Worm (Caenorhabditis elegans) whole organism, L4 larva: ENCODE measurements around the gene M03C11.1.

ENCODE experiments used
- F26F4.8 ChIP-seq: fragments of 200-800 bp; sonication (Bioruptor generic); conservative IDR thresholded peaks from 2 replicates; pipeline ENCODE4 v1.3.6; 2022; ENCODE audit warnings: missing genetic modification characterization, missing compliant biosample characterization
- F37D6.2 ChIP-seq: sonication (generic microtip); optimal IDR thresholded peaks from 2 replicates; lab custom pipeline; 2016; ENCODE audit warnings: mild to moderate bottlenecking, missing genetic modification characterization, missing compliant biosample characterization
- T20F7.1 ChIP-seq: fragments of 200-800 bp; sonication (Bioruptor generic); optimal IDR thresholded peaks from 2 replicates; lab custom pipeline; 2018; ENCODE audit warnings: mild to moderate bottlenecking, missing genetic modification characterization, missing compliant biosample characterization
- Y48G9A.11 ChIP-seq: fragments of 200-800 bp; sonication (Bioruptor generic); IDR thresholded peaks from 2 replicates; pipeline ENCODE4 v1.3.6; 2022; ENCODE audit warnings: missing genetic modification reagents, missing genetic modification characterization, missing compliant biosample characterization
- Y5F2A.4 ChIP-seq: fragments of 200-800 bp; sonication (Bioruptor generic); optimal IDR thresholded peaks from 2 replicates; lab custom pipeline; 2018; ENCODE audit warnings: mild to moderate bottlenecking, missing genetic modification characterization, missing compliant biosample characterization
- ZK337.2 ChIP-seq: fragments of 200-800 bp; sonication (Bioruptor generic); IDR thresholded peaks from 2 replicates; pipeline ENCODE4 v1.3.6; 2022; ENCODE audit warnings: missing genetic modification reagents, missing genetic modification characterization, missing compliant biosample characterization
- ZK546.5 ChIP-seq, 2 experiments: sonication (generic microtip); optimal IDR thresholded peaks; 2 replicates each; lab custom pipeline; 2017; ENCODE audit warnings: missing biosample characterization in 2 of 2, missing genetic modification characterization in 2 of 2
- aha-1 ChIP-seq: fragments of 150-350 bp; peaks from one replicate; lab custom pipeline; 2014; ENCODE audit warnings: missing biosample characterization, missing genetic modification characterization
- ces-1 ChIP-seq: fragments of 150-350 bp; sonication (generic microtip); optimal IDR thresholded peaks from 4 replicates; lab custom pipeline; 2014; ENCODE audit warnings: missing biosample characterization, missing genetic modification reagents, missing genetic modification characterization
- cey-2 ChIP-seq: sonication (generic microtip); optimal IDR thresholded peaks from 3 replicates; lab custom pipeline; 2017; ENCODE audit warnings: missing genetic modification characterization, mild to moderate bottlenecking, missing compliant biosample characterization, antibody characterized with exemption, borderline replicate concordance; ENCODE audit not compliant: insufficient read depth
- ctbp-1 ChIP-seq: fragments of 200-800 bp; sonication (Bioruptor generic); IDR thresholded peaks from 2 replicates; pipeline ENCODE4 v1.3.6; 2022; ENCODE audit warnings: missing genetic modification reagents, missing genetic modification characterization, missing compliant biosample characterization
- daf-8 ChIP-seq: fragments of 200-800 bp; sonication (Bioruptor generic); IDR thresholded peaks from 2 replicates; pipeline ENCODE4 v1.3.6; 2022; ENCODE audit warnings: missing genetic modification characterization, missing compliant biosample characterization
- dmd-6 ChIP-seq: fragments of 200-800 bp; sonication (Bioruptor generic); IDR thresholded peaks from 2 replicates; pipeline ENCODE4 v1.3.6; 2022; ENCODE audit warnings: missing genetic modification reagents, missing genetic modification characterization, missing compliant biosample characterization
- dmd-9 ChIP-seq: fragments of 200-800 bp; sonication (Bioruptor generic); IDR thresholded peaks from 2 replicates; pipeline ENCODE4 v1.3.6; 2022; ENCODE audit warnings: missing genetic modification reagents, missing genetic modification characterization, missing compliant biosample characterization
- dve-1 ChIP-seq: sonication (generic microtip); optimal IDR thresholded peaks from 2 replicates; lab custom pipeline; 2017; ENCODE audit warnings: antibody characterized with exemption, mild to moderate bottlenecking, missing genetic modification characterization, missing compliant biosample characterization; ENCODE audit not compliant: insufficient read depth
- fkh-10 ChIP-seq: fragments of 150-350 bp; optimal IDR thresholded peaks from 2 replicates; lab custom pipeline; 2014; ENCODE audit warnings: missing biosample characterization, missing genetic modification reagents, missing genetic modification characterization
- fos-1 ChIP-seq: fragments of 150-350 bp; optimal IDR thresholded peaks from 2 replicates; lab custom pipeline; 2014; ENCODE audit warnings: missing biosample characterization, missing genetic modification characterization
- hmg-1.1 ChIP-seq: fragments of 200-800 bp; sonication (Bioruptor generic); IDR thresholded peaks from 2 replicates; pipeline ENCODE4 v1.3.6; 2022; ENCODE audit warnings: missing genetic modification reagents, missing genetic modification characterization, missing compliant biosample characterization
- jun-1 ChIP-seq: fragments of 150-350 bp; optimal IDR thresholded peaks from 2 replicates; lab custom pipeline; 2014; ENCODE audit warnings: missing biosample characterization, missing genetic modification reagents, missing genetic modification characterization
- lin-13 ChIP-seq: fragments of 150-350 bp; optimal IDR thresholded peaks from 2 replicates; lab custom pipeline; 2014; ENCODE audit warnings: missing biosample characterization, missing genetic modification reagents, missing genetic modification characterization
- lin-15B ChIP-seq: fragments of 150-350 bp; sonication (generic microtip); optimal IDR thresholded peaks from 3 replicates; lab custom pipeline; 2014; ENCODE audit warnings: missing biosample characterization, missing genetic modification characterization
- lin-29 ChIP-seq: fragments of 200-800 bp; sonication (Bioruptor generic); IDR thresholded peaks from 2 replicates; pipeline ENCODE4 v1.3.6; 2022; ENCODE audit warnings: missing genetic modification reagents, missing genetic modification characterization, missing compliant biosample characterization
- lin-39 ChIP-seq: fragments of 150-350 bp; optimal IDR thresholded peaks from 2 replicates; lab custom pipeline; 2014; ENCODE audit warnings: missing biosample characterization, missing genetic modification reagents, missing genetic modification characterization
- lir-3 ChIP-seq: sonication (generic microtip); optimal IDR thresholded peaks from 2 replicates; lab custom pipeline; 2016; ENCODE audit warnings: mild to moderate bottlenecking, missing genetic modification characterization, missing compliant biosample characterization
- lsy-2 ChIP-seq, 2 experiments: fragments of 150-350 bp in 1 of 2; sonication (generic microtip) in 1 of 2; optimal IDR thresholded peaks; 2 replicates each; lab custom pipeline; 2014 to 2017; ENCODE audit warnings: missing biosample characterization in 2 of 2, missing genetic modification characterization in 2 of 2
- madf-5 ChIP-seq, 2 experiments: fragments of 200-800 bp; sonication (Bioruptor generic); IDR thresholded peaks; 2 replicates each; pipeline ENCODE4 v1.3.6; 2022; ENCODE audit warnings: missing compliant biosample characterization in 2 of 2, missing genetic modification characterization in 2 of 2
- mxl-3 ChIP-seq: fragments of 200-800 bp; sonication (Bioruptor generic); optimal IDR thresholded peaks from 2 replicates; lab custom pipeline; 2018; ENCODE audit warnings: mild to moderate bottlenecking, missing genetic modification characterization, missing compliant biosample characterization
- nhr-11 ChIP-seq: fragments of 150-350 bp; optimal IDR thresholded peaks from 2 replicates; lab custom pipeline; 2014; ENCODE audit warnings: missing biosample characterization, missing genetic modification characterization
- nhr-111 ChIP-seq: fragments of 200-800 bp; sonication (Bioruptor generic); optimal IDR thresholded peaks from 2 replicates; lab custom pipeline; 2018; ENCODE audit warnings: mild to moderate bottlenecking, missing genetic modification characterization, missing compliant biosample characterization
- nhr-28 ChIP-seq: fragments of 150-350 bp; optimal IDR thresholded peaks from 2 replicates; lab custom pipeline; 2014; ENCODE audit warnings: missing biosample characterization, missing genetic modification characterization
- nhr-6 ChIP-seq: fragments of 150-350 bp; optimal IDR thresholded peaks from 2 replicates; lab custom pipeline; 2014; ENCODE audit warnings: missing biosample characterization, missing genetic modification characterization
- sdz-12 ChIP-seq: fragments of 200-800 bp; sonication (Bioruptor generic); optimal IDR thresholded peaks from 2 replicates; lab custom pipeline; 2018; ENCODE audit warnings: mild to moderate bottlenecking, missing genetic modification characterization, missing compliant biosample characterization
- set-16 ChIP-seq: fragments of 200-800 bp; sonication (Bioruptor generic); IDR thresholded peaks from 2 replicates; pipeline ENCODE4 v1.3.6; 2022; ENCODE audit warnings: missing genetic modification reagents, missing genetic modification characterization, missing compliant biosample characterization
- skn-1 ChIP-seq: fragments of 150-350 bp; optimal IDR thresholded peaks from 2 replicates; lab custom pipeline; 2014; ENCODE audit warnings: missing biosample characterization, missing genetic modification characterization
- spr-1 ChIP-seq: sonication (generic microtip); optimal IDR thresholded peaks from 2 replicates; lab custom pipeline; 2016; ENCODE audit warnings: mild to moderate bottlenecking, missing genetic modification characterization, missing compliant biosample characterization
- tag-97 ChIP-seq: fragments of 200-800 bp; sonication (Bioruptor generic); IDR thresholded peaks from 2 replicates; pipeline ENCODE4 v1.3.6; 2022; ENCODE audit warnings: missing genetic modification characterization, missing compliant biosample characterization
- unc-39 ChIP-seq: sonication (generic microtip); optimal IDR thresholded peaks from 2 replicates; lab custom pipeline; 2017; ENCODE audit warnings: missing biosample characterization, missing genetic modification characterization
- unc-62 ChIP-seq, 3 experiments: fragments of 150-350 bp in 1 of 3; sonication (generic microtip); optimal IDR thresholded peaks in 2 of 3; peaks in 1 of 3; 1 replicate in 1 of 3; 2 replicates in 2 of 3; lab custom pipeline; 2014 to 2017; ENCODE audit warnings: missing biosample characterization in 3 of 3, missing genetic modification characterization in 3 of 3, missing genetic modification reagents in 3 of 3, missing genotype in 1 of 3
- zag-1 ChIP-seq: fragments of 150-350 bp; optimal IDR thresholded peaks from 2 replicates; lab custom pipeline; 2014; ENCODE audit warnings: missing biosample characterization, missing genetic modification characterization
- zfp-3 ChIP-seq: fragments of 200-800 bp; sonication (Bioruptor generic); conservative IDR thresholded peaks from 2 replicates; pipeline ENCODE4 v1.3.6; 2022; ENCODE audit warnings: missing genetic modification reagents, missing genetic modification characterization, missing compliant biosample characterization
- zip-11 ChIP-seq: fragments of 200-800 bp; sonication (Bioruptor generic); IDR thresholded peaks from 2 replicates; pipeline ENCODE4 v1.3.6; 2022; ENCODE audit warnings: missing genetic modification characterization, missing compliant biosample characterization
- zip-2 ChIP-seq: fragments of 150-350 bp; optimal IDR thresholded peaks from 2 replicates; lab custom pipeline; 2014; ENCODE audit warnings: missing biosample characterization, missing genetic modification characterization

The M03C11.1 gene

DNA sequence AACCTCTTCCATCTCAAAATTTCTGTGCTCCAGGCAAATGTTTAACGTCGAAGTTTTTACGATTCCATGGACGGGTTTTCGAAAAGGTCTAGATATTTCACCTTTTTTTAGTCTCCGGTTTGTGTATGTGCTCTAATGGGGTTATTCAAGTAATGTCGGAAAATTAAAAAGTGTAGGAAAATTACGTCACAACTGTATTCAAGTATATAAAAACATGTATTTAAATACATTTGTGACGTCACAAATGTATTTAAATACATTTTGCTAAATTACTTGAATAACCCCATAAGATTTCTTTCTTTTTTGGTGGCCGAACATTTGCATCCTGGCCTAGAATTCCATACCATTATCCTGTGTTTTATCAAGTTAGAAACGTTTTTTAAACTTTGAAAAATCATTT, 34.4 kb downstream of the M03C11.1 start:
- TF ChIP-seq nhr-28 (tag; lab: Kevin White, UChicago) (no peak), lin-39 (no peak), fos-1 (tag; lab: Kevin White, UChicago) (no peak), nhr-11 (no peak), lsy-2 (tag; optimal IDR thresholded peaks at IDR 0.05; lab: Kevin White, UChicago) (no peak), nhr-111 (GFP tag; lab: Kevin White, UChicago) (no peak), cey-2 (tag; lab: Kevin White, UChicago) (no peak), jun-1 (tag; lab: Kevin White, UChicago) (no peak), spr-1 (no peak), F37D6.2 (no peak), unc-39 (tag; lab: Kevin White, UChicago) (no peak)

DNA sequence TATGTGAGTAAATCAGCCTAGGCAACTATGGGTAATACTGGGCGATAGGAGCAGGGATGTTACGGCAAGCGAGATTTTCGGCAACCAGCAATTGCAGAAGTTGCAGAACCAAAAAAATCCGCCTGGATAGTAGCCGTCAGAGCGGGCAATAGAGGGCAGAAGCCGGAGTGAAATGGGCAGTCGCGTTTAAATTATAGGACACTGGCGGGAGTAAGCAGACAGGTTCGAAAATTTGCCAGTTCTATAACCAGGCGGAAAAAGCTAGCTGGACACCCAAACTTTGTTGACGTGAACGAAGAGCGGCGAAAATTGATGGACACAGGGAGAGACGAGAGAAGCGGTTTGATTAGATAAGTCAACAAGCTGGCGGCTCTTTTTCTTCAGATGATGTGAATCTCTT, 36.0 kb downstream of the M03C11.1 start:
- TF ChIP-seq aha-1 (tag; lab: Kevin White, UChicago) = peak; percentile 93
- no peak for TF ChIP-seq lin-29 (GFP tag; lab: Robert Waterston, UW)

ce11 chrIII:10358751-10359150, 37.1 kb downstream of the M03C11.1 start:
- TF ChIP-seq zag-1 (tag; lab: Kevin White, UChicago) (no peak), skn-1 (tag; lab: Kevin White, UChicago) (no peak), mxl-3 (GFP tag; lab: Kevin White, UChicago) (no peak), sdz-12 (GFP tag; lab: Kevin White, UChicago) (no peak), set-16 (GFP tag; lab: Robert Waterston, UW) (no peak), lin-13 (GFP tag; lab: Kevin White, UChicago) (no peak), hmg-1.1 (no peak), Y5F2A.4 (GFP tag; lab: Kevin White, UChicago) (no peak), dmd-6 (GFP tag; lab: Robert Waterston, UW) (no peak), nhr-6 (tag; lab: Kevin White, UChicago) (no peak), lir-3 (no peak), dve-1 (tag; lab: Kevin White, UChicago) (no peak), T20F7.1 (GFP tag; lab: Kevin White, UChicago) (no peak), dmd-9 (no peak), unc-62 (GFP tag; optimal IDR thresholded peaks at IDR 0.05 in 1 of 2; lab: Kevin White, UChicago) (no peak), unc-62 (tag; optimal IDR thresholded peaks at IDR 0.05; lab: Kevin White, UChicago) (no peak), Y48G9A.11 (GFP tag; lab: Robert Waterston, UW) (no peak), daf-8 (no peak), ZK546.5 (tag; optimal IDR thresholded peaks at IDR 0.05; lab: Kevin White, UChicago) (no peak), jun-1 (tag; lab: Kevin White, UChicago) (no peak), fkh-10 (GFP tag; lab: Kevin White, UChicago) (peak; percentile 62), lin-15B (tag; lab: Kevin White, UChicago) (no peak), aha-1 (tag; lab: Kevin White, UChicago) (peak; percentile 14), tag-97 (GFP tag; lab: Robert Waterston, UW) (no peak), madf-5 (GFP tag; IDR thresholded peaks at IDR 0.05; lab: Robert Waterston, UW) (no peak), zfp-3 (no peak), unc-39 (tag; lab: Kevin White, UChicago) (no peak), F26F4.8 (GFP tag; lab: Robert Waterston, UW) (no peak), zip-11 (GFP tag; lab: Robert Waterston, UW) (no peak), ctbp-1 (GFP tag; lab: Robert Waterston, UW) (0 out of 2 replicates have a peak, but pooled peaks have one; percentile 55), ces-1 (GFP tag; lab: Kevin White, UChicago) (peak; percentile 86), lsy-2 (tag; optimal IDR thresholded peaks at IDR 0.05; lab: Kevin White, UChicago) (peak in 1 of 2 experiments; percentile 46), ZK337.2 (GFP tag; lab: Robert Waterston, UW) (no peak), nhr-11 (no peak), zip-2 (no peak)
